Fruit fly (Drosophila melanogaster) whole organism, embryonic: ENCODE measurements around the gene Or92a.

Experiments
- Atf6 ChIP-seq: fragments of 200-800 bp; sonication (Bioruptor generic); IDR thresholded peaks from 2 replicates; pipeline ENCODE4 v1.3.6; 2022; ENCODE audit warnings: missing biosample characterization, missing genetic modification characterization
- CG10209 ChIP-seq: fragments of 200-800 bp; sonication (Bioruptor generic); optimal IDR thresholded peaks from 3 replicates; lab custom pipeline; 2017; ENCODE audit warnings: missing biosample characterization, mild to moderate bottlenecking, missing genetic modification characterization, missing genetic modification reagents
- CG10543 ChIP-seq: fragments of 200-800 bp; sonication (Bioruptor generic); optimal IDR thresholded peaks from 3 replicates; lab custom pipeline; 2017; ENCODE audit warnings: missing biosample characterization, mild to moderate bottlenecking, missing genetic modification characterization, moderate library complexity
- CG12236 ChIP-seq: fragments of 200-800 bp; sonication (Bioruptor generic); optimal IDR thresholded peaks from 2 replicates; lab custom pipeline; 2016; ENCODE audit warnings: missing biosample characterization, missing genetic modification characterization
- CG13123 ChIP-seq: fragments of 200-800 bp; sonication (Bioruptor generic); optimal IDR thresholded peaks from 2 replicates; lab custom pipeline; 2016; ENCODE audit warnings: missing biosample characterization, missing genetic modification characterization
- CG13296 ChIP-seq: fragments of 200-800 bp; sonication (Bioruptor generic); optimal IDR thresholded peaks from 3 replicates; lab custom pipeline; 2018; ENCODE audit warnings: missing biosample characterization, mild to moderate bottlenecking, missing genetic modification characterization
- CG14710 ChIP-seq: fragments of 200-800 bp; sonication (Bioruptor generic); optimal IDR thresholded peaks from 3 replicates; lab custom pipeline; 2019; ENCODE audit warnings: missing biosample characterization, mild to moderate bottlenecking, missing genetic modification characterization, moderate library complexity
- CG16815 ChIP-seq: fragments of 200-800 bp; sonication (Bioruptor generic); optimal IDR thresholded peaks from 3 replicates; lab custom pipeline; 2017; ENCODE audit warnings: missing biosample characterization, mild to moderate bottlenecking, missing genetic modification characterization
- CG17328 ChIP-seq: fragments of 200-800 bp; sonication (Bioruptor generic); IDR thresholded peaks from 2 replicates; pipeline ENCODE4 v1.3.6; 2022; ENCODE audit warnings: missing biosample characterization, missing genetic modification characterization
- CG18011 ChIP-seq: fragments of 200-800 bp; sonication (Bioruptor generic); optimal IDR thresholded peaks from 2 replicates; lab custom pipeline; 2017; ENCODE audit warnings: missing biosample characterization, missing genetic modification characterization, mild to moderate bottlenecking, moderate library complexity, missing genotype
- CG18476 ChIP-seq: fragments of 200-800 bp; sonication (Bioruptor generic); optimal IDR thresholded peaks from 2 replicates; lab custom pipeline; 2016; ENCODE audit warnings: missing biosample characterization, mild to moderate bottlenecking, missing genetic modification characterization
- CG2875 ChIP-seq: fragments of 200-800 bp; sonication (Bioruptor generic); optimal IDR thresholded peaks from 2 replicates; lab custom pipeline; 2017; ENCODE audit warnings: missing biosample characterization, mild to moderate bottlenecking, missing genetic modification characterization, missing genetic modification reagents
- CG34422 ChIP-seq: fragments of 200-800 bp; sonication (Bioruptor generic); IDR thresholded peaks from 3 replicates; pipeline ENCODE4 v1.3.6; 2022; ENCODE audit warnings: missing biosample characterization, missing genetic modification characterization
- CG3838 ChIP-seq: fragments of 200-800 bp; sonication (Bioruptor generic); optimal IDR thresholded peaks from 3 replicates; lab custom pipeline; 2016; ENCODE audit warnings: missing biosample characterization, missing genetic modification characterization
- CG8359 ChIP-seq: fragments of 200-800 bp; sonication (Bioruptor generic); optimal IDR thresholded peaks from 2 replicates; lab custom pipeline; 2017; ENCODE audit warnings: missing biosample characterization, mild to moderate bottlenecking, missing genetic modification characterization, borderline replicate concordance
- CG9727 ChIP-seq: fragments of 200-800 bp; sonication (Bioruptor generic); optimal IDR thresholded peaks from 3 replicates; lab custom pipeline; 2017; ENCODE audit warnings: missing biosample characterization, mild to moderate bottlenecking, missing genetic modification characterization
- CG9817 ChIP-seq: fragments of 200-800 bp; sonication (Bioruptor generic); optimal IDR thresholded peaks from 2 replicates; lab custom pipeline; 2018; ENCODE audit warnings: missing biosample characterization, mild to moderate bottlenecking, missing genetic modification characterization, moderate library complexity
- Doc2 ChIP-seq: fragments of 200-800 bp; sonication (Bioruptor generic); IDR thresholded peaks from 2 replicates; pipeline ENCODE4 v1.3.6; 2022; ENCODE audit warnings: missing biosample characterization, missing genetic modification characterization
- HHEX ChIP-seq: fragments of 200-800 bp; sonication (Bioruptor generic); optimal IDR thresholded peaks from 3 replicates; lab custom pipeline; 2017; ENCODE audit warnings: missing biosample characterization, mild to moderate bottlenecking, missing genetic modification characterization, missing genetic modification reagents
- HLH3B ChIP-seq: fragments of 200-800 bp; sonication (Bioruptor generic); IDR thresholded peaks from 2 replicates; pipeline ENCODE4 v1.3.6; 2022; ENCODE audit warnings: missing biosample characterization, missing genetic modification characterization
- Hmr ChIP-seq: fragments of 200-800 bp; sonication (Bioruptor generic); optimal IDR thresholded peaks from 3 replicates; lab custom pipeline; 2017; ENCODE audit warnings: mild to moderate bottlenecking, missing biosample characterization, missing genetic modification reagents, missing genetic modification characterization
- Lhr ChIP-seq: fragments of 200-800 bp; sonication (Bioruptor generic); optimal IDR thresholded peaks from 3 replicates; lab custom pipeline; 2017; ENCODE audit warnings: mild to moderate bottlenecking, missing biosample characterization, missing genetic modification reagents, missing genetic modification characterization
- Pdp1 ChIP-seq, 2 experiments: fragments of 200-800 bp; sonication (Bioruptor generic); optimal IDR thresholded peaks; 3 replicates each; lab custom pipeline; 2016; ENCODE audit warnings: missing biosample characterization in 2 of 2, missing genetic modification characterization in 2 of 2, mild to moderate bottlenecking in 1 of 2, moderate library complexity in 1 of 2
- Spps ChIP-seq: fragments of 200-800 bp; sonication (Bioruptor generic); optimal IDR thresholded peaks from 2 replicates; lab custom pipeline; 2018; ENCODE audit warnings: missing biosample characterization, mild to moderate bottlenecking, missing genetic modification characterization
- YL-1 ChIP-seq: fragments of 200-800 bp; sonication (Bioruptor generic); optimal IDR thresholded peaks from 3 replicates; lab custom pipeline; 2017; ENCODE audit warnings: missing biosample characterization, mild to moderate bottlenecking, missing genetic modification characterization
- amos ChIP-seq: fragments of 200-800 bp; sonication (Bioruptor generic); IDR thresholded peaks from 2 replicates; pipeline ENCODE4 v1.3.6; 2022; ENCODE audit warnings: missing biosample characterization, missing genetic modification characterization; ENCODE audit not compliant: partially characterized antibody
- ato ChIP-seq: fragments of 200-800 bp; sonication (Bioruptor generic); IDR thresholded peaks from 2 replicates; pipeline ENCODE4 v1.3.6; 2022; ENCODE audit warnings: missing biosample characterization, missing genetic modification characterization; ENCODE audit not compliant: partially characterized antibody
- bsh ChIP-seq, 2 experiments: fragments of 200-800 bp; sonication (Bioruptor generic); optimal IDR thresholded peaks; 2 replicates each; lab custom pipeline; 2017 to 2018; ENCODE audit warnings: mild to moderate bottlenecking in 2 of 2, missing biosample characterization in 2 of 2, missing genetic modification characterization in 2 of 2, moderate library complexity in 1 of 2
- chif ChIP-seq, 2 experiments: fragments of 200-800 bp; sonication (Bioruptor generic); optimal IDR thresholded peaks; 3 replicates each; lab custom pipeline; 2016; ENCODE audit warnings: missing biosample characterization in 2 of 2, missing genetic modification characterization in 2 of 2
- ci ChIP-seq: fragments of 200-800 bp; sonication (Bioruptor generic); IDR thresholded peaks from 3 replicates; pipeline ENCODE4 v1.3.6; 2022; ENCODE audit warnings: missing biosample characterization, missing genetic modification characterization
- disco-r ChIP-seq: fragments of 200-800 bp; sonication (Bioruptor generic); optimal IDR thresholded peaks from 2 replicates; lab custom pipeline; 2016; ENCODE audit warnings: missing biosample characterization, missing genetic modification characterization
- eve ChIP-seq, 2 experiments: fragments of >200 bp; optimal IDR thresholded peaks; 2 replicates each; lab custom pipeline; 2017; ENCODE audit warnings: missing biosample characterization in 2 of 2, missing genetic modification characterization in 2 of 2
- gsb-n ChIP-seq: fragments of 200-800 bp; sonication (Bioruptor generic); optimal IDR thresholded peaks from 3 replicates; lab custom pipeline; 2018; ENCODE audit warnings: missing biosample characterization, mild to moderate bottlenecking, missing genetic modification characterization
- hkb ChIP-seq, 2 experiments: fragments of 200-800 bp in 1 of 2; fragments of >200 bp in 1 of 2; sonication (Bioruptor generic) in 1 of 2; IDR thresholded peaks in 1 of 2; optimal IDR thresholded peaks in 1 of 2; 2 replicates each; pipeline versions ENCODE4 v1.3.6 to Lab custom; 2017 to 2022; ENCODE audit warnings: missing biosample characterization in 1 of 2, missing genetic modification characterization in 1 of 2
- kah ChIP-seq: fragments of 200-800 bp; sonication (Bioruptor generic); optimal IDR thresholded peaks from 2 replicates; lab custom pipeline; 2018; ENCODE audit warnings: missing biosample characterization, mild to moderate bottlenecking, missing genetic modification characterization
- lola ChIP-seq, 3 experiments: fragments of >200 bp in 2 of 3; fragments of 200-800 bp in 1 of 3; sonication (Bioruptor generic) in 1 of 3; optimal IDR thresholded peaks; 2 replicates each; lab custom pipeline; 2017 to 2019; ENCODE audit warnings: missing biosample characterization in 3 of 3, missing genetic modification characterization in 3 of 3, mild to moderate bottlenecking in 1 of 3, moderate library complexity in 1 of 3
- pan ChIP-seq, 4 experiments: fragments of >200 bp in 3 of 4; fragments of 200-800 bp in 1 of 4; sonication (Bioruptor generic) in 1 of 4; optimal IDR thresholded peaks in 3 of 4; IDR thresholded peaks in 1 of 4; 2 replicates each; pipeline versions ENCODE4 v1.3.6 to Lab custom; 2017 to 2022; ENCODE audit warnings: missing biosample characterization in 2 of 4, missing genetic modification characterization in 2 of 4, mixed read lengths in 1 of 4
- pros ChIP-seq: fragments of 200-800 bp; sonication (Bioruptor generic); optimal IDR thresholded peaks from 3 replicates; lab custom pipeline; 2019; ENCODE audit warnings: missing biosample characterization, mild to moderate bottlenecking, missing genetic modification characterization, moderate library complexity
- rib ChIP-seq: fragments of 200-800 bp; sonication (Bioruptor generic); IDR thresholded peaks from 2 replicates; pipeline ENCODE4 v1.3.6; 2022; ENCODE audit warnings: missing biosample characterization, missing genetic modification characterization
- sens ChIP-seq: fragments of 200-800 bp; sonication (Bioruptor generic); peaks from one replicate; lab custom pipeline; 2016; ENCODE audit warnings: missing biosample characterization, missing genetic modification characterization
- sim ChIP-seq: fragments of 200-800 bp; sonication (Bioruptor generic); IDR thresholded peaks from 2 replicates; pipeline ENCODE4 v1.3.6; 2022; ENCODE audit warnings: missing biosample characterization, missing genetic modification characterization
- tap ChIP-seq: fragments of 200-800 bp; optimal IDR thresholded peaks from 3 replicates; lab custom pipeline; 2019; ENCODE audit warnings: missing biosample characterization, mild to moderate bottlenecking, missing genetic modification characterization, moderate library complexity
- tna ChIP-seq: fragments of 200-800 bp; sonication (Bioruptor generic); IDR thresholded peaks from 2 replicates; pipeline ENCODE4 v1.3.6; 2022; ENCODE audit warnings: missing biosample characterization, missing genetic modification characterization; ENCODE audit not compliant: partially characterized antibody
- trem ChIP-seq: fragments of 200-800 bp; optimal IDR thresholded peaks from 3 replicates; lab custom pipeline; 2019; ENCODE audit warnings: missing biosample characterization, mild to moderate bottlenecking, missing genetic modification characterization, moderate library complexity
- zf30C ChIP-seq: fragments of 200-800 bp; sonication (Bioruptor generic); optimal IDR thresholded peaks from 3 replicates; lab custom pipeline; 2018; ENCODE audit warnings: missing biosample characterization, mild to moderate bottlenecking, missing genetic modification characterization

The Or92a gene

DNA sequence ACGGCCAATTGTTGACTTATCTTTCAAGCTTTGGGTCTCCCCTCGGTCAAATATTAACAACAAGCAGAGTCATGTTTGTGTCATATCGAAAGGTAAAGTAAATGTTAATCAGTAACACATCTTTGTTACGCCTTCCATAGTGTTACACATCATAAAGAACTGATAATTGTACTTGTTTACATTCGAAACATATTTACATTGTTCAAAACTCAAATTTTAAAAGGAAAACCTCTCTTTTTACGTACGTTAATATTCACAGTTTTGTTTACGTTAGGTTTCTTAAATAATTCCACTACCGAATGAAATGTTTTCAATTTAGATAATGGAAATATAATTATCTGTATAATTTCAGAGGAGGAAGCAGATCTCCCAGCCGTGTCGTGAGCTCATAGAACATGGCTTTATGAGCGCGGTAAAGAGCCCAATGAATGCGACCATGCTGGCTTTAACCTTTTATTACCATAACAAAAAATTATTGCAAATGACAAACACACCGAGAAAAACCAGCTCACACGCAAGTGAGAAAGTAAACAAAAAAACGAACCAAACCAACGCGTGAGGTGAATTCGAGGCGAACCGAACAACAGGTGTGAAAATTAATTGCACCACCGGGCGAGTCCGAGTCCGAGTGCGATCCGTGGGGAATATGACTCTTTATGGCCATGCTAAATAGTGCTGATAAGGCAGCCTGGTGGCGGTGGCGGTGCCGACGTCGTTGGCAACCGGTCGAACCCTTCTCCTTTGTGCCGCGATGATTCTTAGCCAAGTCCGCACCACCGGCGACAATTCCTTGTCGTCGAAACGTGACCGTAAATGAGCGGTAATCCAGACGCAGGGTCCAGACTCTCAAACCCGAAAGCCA, 37.9 kb downstream of the Or92a start (continued):
- TF ChIP-seq Spps (tag; lab: Kevin White, UChicago) (peak; percentile 20), CG16815 (GFP tag; lab: Kevin White, UChicago) (no peak), CG18476 (GFP tag; lab: Kevin White, UChicago) (peak; percentile 22), pan (optimal IDR thresholded peaks at IDR 0.05; lab: Kevin White, UChicago) (no peak), pan (GFP tag; optimal IDR thresholded peaks at IDR 0.05 in 1 of 2, IDR thresholded peaks at IDR 0.05 in 1 of 2) (no peak), CG14710 (tag; lab: Kevin White, UChicago) (peak; percentile 63), kah (GFP tag; lab: Kevin White, UChicago) (peak; percentile 56), ci (0 out of 3 replicates have a peak, but pooled peaks have one; percentile 43), Atf6 (GFP tag; lab: Robert Waterston, UW) (peak; percentile 59), Hmr (GFP tag; lab: Kevin White, UChicago) (peak; percentile 54), CG2875 (GFP tag; lab: Kevin White, UChicago) (peak; percentile 58), Doc2 (GFP tag; lab: Robert Waterston, UW) (no peak), CG13123 (GFP tag; lab: Kevin White, UChicago) (peak; percentile 38), Lhr (GFP tag; lab: Kevin White, UChicago) (peak; percentile 15), CG18011 (GFP tag; lab: Kevin White, UChicago) (no peak), lola (GFP tag; optimal IDR thresholded peaks at IDR 0.05; lab: Kevin White, UChicago) (peak in 1 of 3 experiments; percentile 58), hkb (optimal IDR thresholded peaks at IDR 0.05; lab: Kevin White, UChicago) (no peak), hkb (GFP tag; IDR thresholded peaks at IDR 0.05; lab: Robert Waterston, UW) (peak; percentile 46; the same call in 1 of the 2 replicates), sens (GFP tag; lab: Kevin White, UChicago) (peak; percentile 84), ato (GFP tag; lab: Robert Waterston, UW) (no peak), rib (GFP tag; lab: Robert Waterston, UW) (no peak), amos (no peak), sim (GFP tag; lab: Robert Waterston, UW) (0 out of 2 replicates have a peak, but pooled peaks have one; percentile 22), tna (GFP tag; lab: Robert Waterston, UW) (no peak), CG13296 (GFP tag; lab: Kevin White, UChicago) (peak; percentile 17), pros (GFP tag; lab: Kevin White, UChicago) (no peak), CG3838 (GFP tag; lab: Kevin White, UChicago) (peak; percentile 51), CG12236 (GFP tag; lab: Kevin White, UChicago) (peak; percentile 4), YL-1 (GFP tag; lab: Kevin White, UChicago) (peak; percentile 19), disco-r (GFP tag; lab: Kevin White, UChicago) (peak; percentile 21), CG17328 (GFP tag; lab: Robert Waterston, UW) (no peak), CG34422 (GFP tag; lab: Robert Waterston, UW) (0 out of 3 replicates have a peak, but pooled peaks have one; percentile 24), bsh (GFP tag; optimal IDR thresholded peaks at IDR 0.05; lab: Kevin White, UChicago) (no peak), CG9727 (GFP tag; lab: Kevin White, UChicago) (peak; percentile 73), HLH3B (GFP tag; lab: Robert Waterston, UW) (peak; percentile 49; the same call in 1 of the 2 replicates), chif (GFP tag; optimal IDR thresholded peaks at IDR 0.05; lab: Kevin White, UChicago) (peak; percentile 14 to 46), gsb-n (tag; lab: Kevin White, UChicago) (peak; percentile 68), HHEX (GFP tag; lab: Kevin White, UChicago) (peak; percentile 51), CG9817 (peak; percentile 32), Pdp1 (GFP tag; optimal IDR thresholded peaks at IDR 0.05; lab: Kevin White, UChicago) (peak in 1 of 2 experiments; percentile 4), CG10543 (peak; percentile 9), CG10209 (GFP tag; lab: Kevin White, UChicago) (peak; percentile 64), zf30C (GFP tag; lab: Kevin White, UChicago) (peak; percentile 61), tap (tag; lab: Kevin White, UChicago) (peak; percentile 41), CG8359 (GFP tag; lab: Kevin White, UChicago) (peak; percentile 5), trem (tag; lab: Kevin White, UChicago) (no peak), eve (GFP tag; optimal IDR thresholded peaks at IDR 0.05; lab: Kevin White, UChicago) (peak in 1 of 2 experiments; percentile 75)
